Worm (Caenorhabditis elegans) whole organism, young adult: Measurements from ENCODE around the gene ZK1248.4.

Source experiments
- B0035.1 ChIP-seq: sonication (generic microtip); optimal IDR thresholded peaks from 2 replicates; lab custom pipeline; 2016; ENCODE audit warnings: missing genetic modification characterization, mild to moderate bottlenecking, missing compliant biosample characterization, missing genotype, missing genetic modification reagents
- F57A8.1 ChIP-seq: fragments of 200-800 bp; sonication (Bioruptor generic); optimal IDR thresholded peaks from 2 replicates; lab custom pipeline; 2018; ENCODE audit warnings: mild to moderate bottlenecking, missing genetic modification characterization, moderate library complexity, missing compliant biosample characterization
- F57C9.4 ChIP-seq: sonication (generic microtip); optimal IDR thresholded peaks from 2 replicates; lab custom pipeline; 2017; ENCODE audit warnings: mild to moderate bottlenecking, missing genetic modification characterization, missing compliant biosample characterization
- Y53F4B.3 ChIP-seq: fragments of 200-800 bp; sonication (Bioruptor generic); IDR thresholded peaks from 2 replicates; pipeline ENCODE4 v1.3.6; 2022; ENCODE audit warnings: missing genetic modification reagents, missing genetic modification characterization, missing compliant biosample characterization
- Y53G8AR.9 ChIP-seq: fragments of 200-800 bp; sonication (Bioruptor generic); conservative IDR thresholded peaks from 2 replicates; pipeline ENCODE4 v1.3.6; 2022; ENCODE audit warnings: missing genetic modification reagents, missing genetic modification characterization, missing compliant biosample characterization
- Y56A3A.18 ChIP-seq: fragments of 200-800 bp; sonication (Bioruptor generic); IDR thresholded peaks from 2 replicates; pipeline ENCODE4 v1.3.6; 2022; ENCODE audit warnings: missing genetic modification reagents, missing genetic modification characterization, missing compliant biosample characterization
- Y67H2A.10 ChIP-seq: fragments of 200-800 bp; sonication (Bioruptor generic); conservative IDR thresholded peaks from 2 replicates; pipeline ENCODE4 v1.3.6; 2022; ENCODE audit warnings: missing genetic modification reagents, missing genetic modification characterization, missing compliant biosample characterization
- Y95B8A.8 ChIP-seq: fragments of 200-800 bp; sonication (Bioruptor generic); IDR thresholded peaks from 2 replicates; pipeline ENCODE4 v1.3.6; 2022; ENCODE audit warnings: missing genetic modification reagents, missing genetic modification characterization, missing compliant biosample characterization
- ZK185.1 ChIP-seq: sonication (generic microtip); optimal IDR thresholded peaks from 2 replicates; lab custom pipeline; 2016; ENCODE audit warnings: mild to moderate bottlenecking, missing genetic modification characterization, missing compliant biosample characterization; ENCODE audit not compliant: poor library complexity, severe bottlenecking
- akir-1 ChIP-seq: fragments of 200-800 bp; sonication (Bioruptor generic); optimal IDR thresholded peaks from 2 replicates; lab custom pipeline; 2018; ENCODE audit warnings: mild to moderate bottlenecking, missing genetic modification characterization, moderate library complexity, missing compliant biosample characterization
- aptf-2 ChIP-seq: fragments of 200-800 bp; sonication (Bioruptor generic); conservative IDR thresholded peaks from 2 replicates; pipeline ENCODE4 v1.3.6; 2022; ENCODE audit warnings: missing genetic modification reagents, missing genetic modification characterization, missing compliant biosample characterization
- aptf-3 ChIP-seq: fragments of 200-800 bp; sonication (Bioruptor generic); IDR thresholded peaks from 2 replicates; pipeline ENCODE4 v1.3.6; 2022; ENCODE audit warnings: missing genetic modification characterization, missing compliant biosample characterization
- attf-3 ChIP-seq: fragments of 200-800 bp; sonication (Bioruptor generic); conservative IDR thresholded peaks from 2 replicates; pipeline ENCODE4 v1.3.6; 2022; ENCODE audit warnings: missing genetic modification reagents, missing genetic modification characterization, missing compliant biosample characterization
- attf-6 ChIP-seq: fragments of 200-800 bp; sonication (Bioruptor generic); IDR thresholded peaks from 2 replicates; pipeline ENCODE4 v1.3.6; 2022; ENCODE audit warnings: missing genetic modification reagents, missing genetic modification characterization, missing compliant biosample characterization
- ceh-100 ChIP-seq: fragments of 200-800 bp; sonication (Bioruptor generic); IDR thresholded peaks from 2 replicates; pipeline ENCODE4 v1.3.6; 2022; ENCODE audit warnings: missing genetic modification reagents, missing genetic modification characterization, missing compliant biosample characterization
- ceh-58 ChIP-seq: fragments of 200-800 bp; sonication (Bioruptor generic); IDR thresholded peaks from 2 replicates; pipeline ENCODE4 v1.3.6; 2022; ENCODE audit warnings: missing genetic modification characterization, missing compliant biosample characterization
- ceh-79 ChIP-seq: sonication (generic microtip); optimal IDR thresholded peaks from 2 replicates; lab custom pipeline; 2017; ENCODE audit warnings: mild to moderate bottlenecking, missing genetic modification characterization, missing compliant biosample characterization
- die-1 ChIP-seq: sonication (generic microtip); optimal IDR thresholded peaks from 2 replicates; lab custom pipeline; 2016; ENCODE audit warnings: missing genotype, mild to moderate bottlenecking, missing genetic modification characterization, missing compliant biosample characterization
- efl-1 ChIP-seq: fragments of 150-350 bp; optimal IDR thresholded peaks from 2 replicates; lab custom pipeline; 2014; ENCODE audit warnings: missing biosample characterization, missing genetic modification reagents, missing genetic modification characterization
- egl-18 ChIP-seq: fragments of 200-800 bp; sonication (Bioruptor generic); IDR thresholded peaks from 2 replicates; pipeline ENCODE4 v1.3.6; 2022; ENCODE audit warnings: missing genetic modification reagents, missing genetic modification characterization, missing compliant biosample characterization
- egrh-3 ChIP-seq: fragments of 200-800 bp; sonication (Bioruptor generic); IDR thresholded peaks from 2 replicates; pipeline ENCODE4 v1.3.6; 2022; ENCODE audit warnings: missing genetic modification reagents, missing genetic modification characterization, missing compliant biosample characterization
- fkh-3 ChIP-seq: sonication (generic microtip); optimal IDR thresholded peaks from 2 replicates; lab custom pipeline; 2016; ENCODE audit warnings: mild to moderate bottlenecking, missing genetic modification characterization, missing compliant biosample characterization
- him-1 ChIP-seq: sonication (generic microtip); optimal IDR thresholded peaks from 2 replicates; lab custom pipeline; 2016; ENCODE audit warnings: missing genotype, missing genetic modification reagents, missing genetic modification characterization, missing compliant biosample characterization
- hlh-12 ChIP-seq: sonication (generic microtip); optimal IDR thresholded peaks from 2 replicates; lab custom pipeline; 2016; ENCODE audit warnings: missing genetic modification characterization, missing compliant biosample characterization
- hrde-1 ChIP-seq: sonication (generic microtip); optimal IDR thresholded peaks from 2 replicates; lab custom pipeline; 2016; ENCODE audit warnings: missing genetic modification characterization, mild to moderate bottlenecking, missing compliant biosample characterization, moderate library complexity, missing genotype, missing genetic modification reagents, borderline replicate concordance
- let-526 ChIP-seq: fragments of 200-800 bp; sonication (Bioruptor generic); IDR thresholded peaks from 2 replicates; pipeline ENCODE4 v1.3.6; 2022; ENCODE audit warnings: missing genetic modification reagents, missing genetic modification characterization, missing compliant biosample characterization
- let-607 ChIP-seq, 2 experiments: fragments of 200-800 bp in 1 of 2; sonication (Bioruptor generic) in 1 of 2; sonication (generic microtip) in 1 of 2; optimal IDR thresholded peaks; 2 replicates each; lab custom pipeline; 2016 to 2018; ENCODE audit warnings: mild to moderate bottlenecking in 2 of 2, missing compliant biosample characterization in 2 of 2, missing genetic modification characterization in 2 of 2, moderate library complexity in 2 of 2, missing genotype in 1 of 2
- lin-26 ChIP-seq: fragments of 200-800 bp; sonication (Bioruptor generic); IDR thresholded peaks from 2 replicates; pipeline ENCODE4 v1.3.6; 2022; ENCODE audit warnings: missing genetic modification reagents, missing genetic modification characterization, missing compliant biosample characterization
- lin-54 ChIP-seq: fragments of 200-800 bp; sonication (Bioruptor generic); optimal IDR thresholded peaks from 2 replicates; lab custom pipeline; 2018; ENCODE audit warnings: mild to moderate bottlenecking, missing genetic modification characterization, missing compliant biosample characterization
- lsy-27 ChIP-seq: sonication (generic microtip); optimal IDR thresholded peaks from 2 replicates; lab custom pipeline; 2017; ENCODE audit warnings: missing genetic modification characterization, mild to moderate bottlenecking, missing compliant biosample characterization, antibody characterized with exemption, missing genotype, borderline replicate concordance; ENCODE audit not compliant: insufficient read depth
- madf-10 ChIP-seq: sonication (generic microtip); optimal IDR thresholded peaks from 2 replicates; lab custom pipeline; 2016; ENCODE audit warnings: mild to moderate bottlenecking, missing genetic modification characterization, missing compliant biosample characterization
- madf-3 ChIP-seq: fragments of 200-800 bp; sonication (Bioruptor generic); IDR thresholded peaks from 2 replicates; pipeline ENCODE4 v1.3.6; 2022; ENCODE audit warnings: missing genetic modification reagents, missing genetic modification characterization, missing compliant biosample characterization
- madf-6 ChIP-seq: fragments of 200-800 bp; sonication (Bioruptor generic); IDR thresholded peaks from 2 replicates; pipeline ENCODE4 v1.3.6; 2022; ENCODE audit warnings: missing genetic modification reagents, missing genetic modification characterization, missing compliant biosample characterization
- madf-8 ChIP-seq: fragments of 200-800 bp; sonication (Bioruptor generic); conservative IDR thresholded peaks from 2 replicates; pipeline ENCODE4 v1.3.6; 2022; ENCODE audit warnings: missing genetic modification reagents, missing genetic modification characterization, missing compliant biosample characterization
- mcd-1 ChIP-seq: fragments of 200-800 bp; sonication (Bioruptor generic); IDR thresholded peaks from 2 replicates; pipeline ENCODE4 v1.3.6; 2022; ENCODE audit warnings: missing genetic modification reagents, missing genetic modification characterization, missing compliant biosample characterization
- mes-4 ChIP-seq: sonication (generic microtip); optimal IDR thresholded peaks from 2 replicates; lab custom pipeline; 2016; ENCODE audit warnings: missing genotype, missing genetic modification characterization, missing compliant biosample characterization
- mxl-1 ChIP-seq: sonication (generic microtip); optimal IDR thresholded peaks from 2 replicates; lab custom pipeline; 2016; ENCODE audit warnings: missing genetic modification characterization, missing compliant biosample characterization
- nfya-2 ChIP-seq: fragments of 200-800 bp; sonication (Bioruptor generic); IDR thresholded peaks from 2 replicates; pipeline ENCODE4 v1.3.6; 2022; ENCODE audit warnings: missing genetic modification reagents, missing genetic modification characterization, missing compliant biosample characterization
- nhr-120 ChIP-seq: fragments of 200-800 bp; sonication (Bioruptor generic); IDR thresholded peaks from 2 replicates; pipeline ENCODE4 v1.3.6; 2022; ENCODE audit warnings: missing genetic modification characterization, missing compliant biosample characterization
- nhr-80 ChIP-seq: sonication (generic microtip); optimal IDR thresholded peaks from 2 replicates; lab custom pipeline; 2016; ENCODE audit warnings: missing genetic modification characterization, missing compliant biosample characterization
- nhr-90 ChIP-seq: sonication (generic microtip); optimal IDR thresholded peaks from 2 replicates; lab custom pipeline; 2016; ENCODE audit warnings: missing genotype, mild to moderate bottlenecking, missing genetic modification characterization, missing compliant biosample characterization
- pbrm-1 ChIP-seq: fragments of 200-800 bp; sonication (Bioruptor generic); IDR thresholded peaks from 2 replicates; pipeline ENCODE4 v1.3.6; 2022; ENCODE audit warnings: missing genetic modification reagents, missing genetic modification characterization, missing compliant biosample characterization
- sea-2 ChIP-seq: fragments of 200-800 bp; sonication (Bioruptor generic); IDR thresholded peaks from 2 replicates; pipeline ENCODE4 v1.3.6; 2022; ENCODE audit warnings: missing genetic modification characterization, missing compliant biosample characterization
- snpc-1.3 ChIP-seq: sonication (generic microtip); optimal IDR thresholded peaks from 2 replicates; lab custom pipeline; 2017; ENCODE audit warnings: missing genetic modification characterization, mild to moderate bottlenecking, missing compliant biosample characterization, antibody characterized with exemption, moderate library complexity, missing genotype, missing genetic modification reagents; ENCODE audit not compliant: insufficient read depth
- sptf-2 ChIP-seq: fragments of 200-800 bp; sonication (Bioruptor generic); optimal IDR thresholded peaks from 2 replicates; lab custom pipeline; 2018; ENCODE audit warnings: mild to moderate bottlenecking, missing genetic modification characterization, missing compliant biosample characterization
- unc-62 ChIP-seq: fragments of 150-350 bp; optimal IDR thresholded peaks from 2 replicates; lab custom pipeline; 2014; ENCODE audit warnings: missing biosample characterization, missing genetic modification reagents, missing genetic modification characterization
- ztf-18 ChIP-seq: sonication (generic microtip); optimal IDR thresholded peaks from 2 replicates; lab custom pipeline; 2016; ENCODE audit warnings: missing genotype, mild to moderate bottlenecking, missing genetic modification characterization, missing compliant biosample characterization
- ztf-25 ChIP-seq: fragments of 200-800 bp; sonication (Bioruptor generic); IDR thresholded peaks from 2 replicates; pipeline ENCODE4 v1.3.6; 2022; ENCODE audit warnings: missing genetic modification reagents, missing genetic modification characterization, missing compliant biosample characterization
- ztf-28 ChIP-seq: fragments of 200-800 bp; sonication (Bioruptor generic); IDR thresholded peaks from 2 replicates; pipeline ENCODE4 v1.3.6; 2022; ENCODE audit warnings: missing genetic modification reagents, missing genetic modification characterization, missing compliant biosample characterization

ZK1248.4 gene

ce11 chrII:5819655-5820054 is 1.3 kb downstream of the ZK1248.4 start (continued):
- TF ChIP-seq attf-6 (GFP tag; lab: Robert Waterston, UW) (0 out of 2 replicates have a peak, but pooled peaks have one; percentile 35), hrde-1 (tag; lab: Kevin White, UChicago) (no peak), let-607 (tag; optimal IDR thresholded peaks at IDR 0.05; lab: Kevin White, UChicago) (no peak), mxl-1 (no peak), aptf-3 (GFP tag; lab: Robert Waterston, UW) (no peak), hlh-12 (tag; lab: Kevin White, UChicago) (no peak), mes-4 (tag; lab: Kevin White, UChicago) (no peak), ztf-18 (no peak), efl-1 (GFP tag; lab: Kevin White, UChicago) (no peak), madf-3 (no peak), ztf-28 (0 out of 2 replicates have a peak, but pooled peaks have one; percentile 61), nhr-120 (GFP tag; lab: Robert Waterston, UW) (no peak), pbrm-1 (GFP tag; lab: Robert Waterston, UW) (0 out of 2 replicates have a peak, but pooled peaks have one; percentile 41), nfya-2 (GFP tag; lab: Robert Waterston, UW) (no peak), Y53F4B.3 (GFP tag; lab: Robert Waterston, UW) (no peak), F57A8.1 (GFP tag; lab: Kevin White, UChicago) (no peak), ceh-100 (GFP tag; lab: Robert Waterston, UW) (peak; percentile 69), attf-3 (no peak), let-526 (GFP tag; lab: Robert Waterston, UW) (0 out of 2 replicates have a peak, but pooled peaks have one; percentile 14), lsy-27 (no peak), madf-8 (peak; percentile 39; the same call in 1 of the 2 replicates), Y95B8A.8 (GFP tag; lab: Robert Waterston, UW) (0 out of 2 replicates have a peak, but pooled peaks have one; percentile 21), nhr-90 (tag; lab: Kevin White, UChicago) (no peak), egl-18 (GFP tag; lab: Robert Waterston, UW) (no peak), fkh-3 (no peak), Y53G8AR.9 (no peak), sptf-2 (no peak), ceh-58 (GFP tag; lab: Robert Waterston, UW) (no peak), unc-62 (no peak), Y67H2A.10 (GFP tag; lab: Robert Waterston, UW) (no peak), madf-6 (GFP tag; lab: Robert Waterston, UW) (peak; percentile 53), F57C9.4 (tag; lab: Kevin White, UChicago) (no peak), aptf-2 (0 out of 2 replicates have a peak, but pooled peaks have one; percentile 26), ZK185.1 (tag; lab: Kevin White, UChicago) (peak; percentile 34), nhr-80 (tag; lab: Kevin White, UChicago) (no peak), die-1 (tag; lab: Kevin White, UChicago) (no peak), madf-10 (tag; lab: Kevin White, UChicago) (no peak), B0035.1 (tag; lab: Kevin White, UChicago) (no peak), egrh-3 (GFP tag; lab: Robert Waterston, UW) (no peak), akir-1 (no peak), Y56A3A.18 (GFP tag; lab: Robert Waterston, UW) (no peak), mcd-1 (GFP tag; lab: Robert Waterston, UW) (peak; percentile 82), lin-54 (GFP tag; lab: Kevin White, UChicago) (peak; percentile 15), sea-2 (GFP tag; lab: Robert Waterston, UW) (no peak), him-1 (tag; lab: Kevin White, UChicago) (peak; percentile 40), ceh-79 (tag; lab: Kevin White, UChicago) (no peak), ztf-25 (GFP tag; lab: Robert Waterston, UW) (no peak), lin-26 (GFP tag; lab: Robert Waterston, UW) (no peak), snpc-1.3 (tag; lab: Kevin White, UChicago) (no peak)
